Worm (Caenorhabditis elegans) whole organism, L2 larva: ENCODE results near the gene ncs-6.
A peak's percentile ranks its signal among the peaks of the same experiment; 100 is the strongest.

ENCODE experiments used
- C34F6.9 ChIP-seq: fragments of 150-350 bp; optimal IDR thresholded peaks from 2 replicates; lab custom pipeline; 2014; ENCODE audit warnings: missing biosample characterization, missing genetic modification characterization
- R02D3.7 ChIP-seq: fragments of 150-350 bp; optimal IDR thresholded peaks from 2 replicates; lab custom pipeline; 2014; ENCODE audit warnings: missing biosample characterization, missing genetic modification characterization
- Y55F3AM.14 ChIP-seq: fragments of 200-800 bp; sonication (Bioruptor generic); optimal IDR thresholded peaks from 2 replicates; lab custom pipeline; 2018; ENCODE audit warnings: mild to moderate bottlenecking, missing genetic modification characterization, missing compliant biosample characterization
- ZK546.5 ChIP-seq: sonication (generic microtip); optimal IDR thresholded peaks from 2 replicates; lab custom pipeline; 2017; ENCODE audit warnings: missing biosample characterization, missing genetic modification characterization
- alr-1 ChIP-seq: fragments of 150-350 bp; optimal IDR thresholded peaks from 2 replicates; lab custom pipeline; 2014; ENCODE audit warnings: missing biosample characterization, missing genetic modification characterization
- aly-2 ChIP-seq: fragments of 150-350 bp; optimal IDR thresholded peaks from 2 replicates; lab custom pipeline; 2014; ENCODE audit warnings: missing biosample characterization, missing genetic modification characterization
- ama-1 ChIP-seq: fragments of 150-350 bp; optimal IDR thresholded peaks from 2 replicates; lab custom pipeline; 2018; ENCODE audit warnings: inconsistent platforms
- blmp-1 ChIP-seq: sonication (generic microtip); optimal IDR thresholded peaks from 2 replicates; lab custom pipeline; 2017; ENCODE audit warnings: missing genetic modification characterization, mild to moderate bottlenecking, missing compliant biosample characterization, antibody characterized with exemption, moderate library complexity; ENCODE audit not compliant: insufficient read depth
- dmd-4 ChIP-seq: sonication (generic microtip); optimal IDR thresholded peaks from 2 replicates; lab custom pipeline; 2017; ENCODE audit warnings: missing biosample characterization, missing genetic modification characterization
- egl-27 ChIP-seq: sonication (generic microtip); optimal IDR thresholded peaks from 3 replicates; lab custom pipeline; 2017; ENCODE audit warnings: missing biosample characterization, missing genetic modification reagents, missing genetic modification characterization
- elt-3 ChIP-seq: sonication (generic microtip); optimal IDR thresholded peaks from 2 replicates; lab custom pipeline; 2017; ENCODE audit warnings: missing biosample characterization, missing genetic modification characterization
- fos-1 ChIP-seq: fragments of 150-350 bp; optimal IDR thresholded peaks from 2 replicates; lab custom pipeline; 2014; ENCODE audit warnings: missing biosample characterization, missing genetic modification characterization
- gmeb-1 ChIP-seq: fragments of 150-350 bp; optimal IDR thresholded peaks from 2 replicates; lab custom pipeline; 2014; ENCODE audit warnings: missing biosample characterization, missing genetic modification characterization
- lin-39 ChIP-seq: fragments of 150-350 bp; optimal IDR thresholded peaks from 2 replicates; lab custom pipeline; 2014; ENCODE audit warnings: missing biosample characterization, missing genetic modification reagents, missing genetic modification characterization
- lsy-2 ChIP-seq, 2 experiments: fragments of 150-350 bp in 1 of 2; sonication (generic microtip) in 1 of 2; optimal IDR thresholded peaks; 2 replicates each; lab custom pipeline; 2014 to 2017; ENCODE audit warnings: missing biosample characterization in 2 of 2, missing genetic modification characterization in 2 of 2
- mab-5 ChIP-seq: fragments of 150-350 bp; optimal IDR thresholded peaks from 2 replicates; lab custom pipeline; 2014; ENCODE audit warnings: missing biosample characterization, missing genetic modification characterization
- mbf-1 ChIP-seq: sonication (generic microtip); optimal IDR thresholded peaks from 2 replicates; lab custom pipeline; 2017; ENCODE audit warnings: missing biosample characterization, missing genetic modification characterization
- mdl-1 ChIP-seq, 2 experiments: fragments of 150-350 bp in 1 of 2; sonication (generic microtip) in 1 of 2; optimal IDR thresholded peaks; 2 replicates each; lab custom pipeline; 2017; ENCODE audit warnings: missing biosample characterization in 2 of 2, missing genetic modification characterization in 2 of 2
- nhr-129 ChIP-seq: fragments of 150-350 bp; optimal IDR thresholded peaks from 2 replicates; lab custom pipeline; 2014; ENCODE audit warnings: missing biosample characterization, missing genetic modification characterization
- nhr-21 ChIP-seq: fragments of 150-350 bp; optimal IDR thresholded peaks from 2 replicates; lab custom pipeline; 2014; ENCODE audit warnings: missing biosample characterization, missing genetic modification characterization
- nhr-23 ChIP-seq: fragments of 150-350 bp; optimal IDR thresholded peaks from 2 replicates; lab custom pipeline; 2014; ENCODE audit warnings: missing biosample characterization, missing genetic modification reagents, missing genetic modification characterization
- nhr-237 ChIP-seq: fragments of 150-350 bp; optimal IDR thresholded peaks from 2 replicates; lab custom pipeline; 2014; ENCODE audit warnings: missing biosample characterization, missing genetic modification characterization
- nhr-6 ChIP-seq: fragments of 150-350 bp; optimal IDR thresholded peaks from 2 replicates; lab custom pipeline; 2014; ENCODE audit warnings: missing biosample characterization, missing genetic modification characterization
- sma-9 ChIP-seq, 2 experiments: fragments of 150-350 bp in 1 of 2; sonication (generic microtip) in 1 of 2; optimal IDR thresholded peaks; 2 replicates each; lab custom pipeline; 2014 to 2016; ENCODE audit warnings: missing genetic modification characterization in 2 of 2, mild to moderate bottlenecking in 1 of 2, missing biosample characterization in 1 of 2, missing compliant biosample characterization in 1 of 2, missing genetic modification reagents in 1 of 2, moderate library complexity in 1 of 2
- snpc-4 ChIP-seq: fragments of 150-350 bp; optimal IDR thresholded peaks from 2 replicates; lab custom pipeline; 2014; ENCODE audit warnings: missing biosample characterization, missing genetic modification characterization
- unc-39 ChIP-seq: fragments of 150-350 bp; optimal IDR thresholded peaks from 2 replicates; lab custom pipeline; 2014; ENCODE audit warnings: missing biosample characterization, missing genetic modification characterization
- unc-55 ChIP-seq: fragments of 150-350 bp; sonication (generic microtip); optimal IDR thresholded peaks from 3 replicates; lab custom pipeline; 2014; ENCODE audit warnings: missing biosample characterization, missing genetic modification reagents, missing genetic modification characterization
- unc-62 ChIP-seq: fragments of 150-350 bp; optimal IDR thresholded peaks from 2 replicates; lab custom pipeline; 2014; ENCODE audit warnings: missing biosample characterization, missing genetic modification reagents, missing genetic modification characterization
- ztf-4 ChIP-seq: fragments of 150-350 bp; optimal IDR thresholded peaks from 2 replicates; lab custom pipeline; 2014; ENCODE audit warnings: missing biosample characterization, missing genetic modification characterization

The ncs-6 gene

ce11 chrII:3528256-3528655 is at the start of gene ncs-6:
Gene ncs-6 (minus strand): TSS chrII:3528516.
- TF ChIP-seq C34F6.9 (tag; lab: Kevin White, UChicago), result peak; percentile 7
- TF ChIP-seq unc-55 (GFP tag; lab: Kevin White, UChicago), result no peak

ce11 chrII:3576742-3577141 is 48.4 kb upstream of the ncs-6 start, which contains the start of gene clec-132:
Gene clec-132 (plus strand): TSS chrII:3577042.
- no peak for TF ChIP-seq mab-5 (tag; lab: Kevin White, UChicago)
- no peak for TF ChIP-seq nhr-129 (tag; lab: Kevin White, UChicago)
- TF ChIP-seq ztf-4 (tag; lab: Kevin White, UChicago), result no peak
- TF ChIP-seq alr-1 (tag; lab: Kevin White, UChicago), result no peak
- no peak for TF ChIP-seq lin-39 (tag; lab: Kevin White, UChicago)
- no peak for TF ChIP-seq sma-9 (GFP tag; optimal IDR thresholded peaks at IDR 0.05; lab: Kevin White, UChicago)
- no peak for TF ChIP-seq sma-9 (tag; optimal IDR thresholded peaks at IDR 0.05; lab: Kevin White, UChicago)

- TF ChIP-seq R02D3.7 (tag; lab: Kevin White, UChicago) (no peak), nhr-129 (tag; lab: Kevin White, UChicago) (no peak), unc-55 (GFP tag; lab: Kevin White, UChicago) (no peak), sma-9 (GFP tag; optimal IDR thresholded peaks at IDR 0.05; lab: Kevin White, UChicago) (no peak), sma-9 (tag; optimal IDR thresholded peaks at IDR 0.05; lab: Kevin White, UChicago) (no peak), mbf-1 (no peak), mdl-1 (tag; optimal IDR thresholded peaks at IDR 0.05; lab: Kevin White, UChicago) (no peak), nhr-23 (no peak), ama-1 (lab: Kevin White, UChicago) (no peak), unc-39 (no peak), dmd-4 (tag; lab: Kevin White, UChicago) (no peak), snpc-4 (tag; lab: Kevin White, UChicago) (no peak), unc-62 (GFP tag; lab: Kevin White, UChicago) (no peak), gmeb-1 (tag; lab: Kevin White, UChicago) (no peak), Y55F3AM.14 (GFP tag; lab: Kevin White, UChicago) (no peak), nhr-21 (tag; lab: Kevin White, UChicago) (no peak), aly-2 (no peak), nhr-6 (tag; lab: Kevin White, UChicago) (no peak), lin-39 (tag; lab: Kevin White, UChicago) (no peak), ZK546.5 (tag; lab: Kevin White, UChicago) (no peak)
Measured at ce11 chrII:3573255-3573654, 44.9 kb upstream of the ncs-6 start, which contains the start of gene clec-130. Gene clec-130 (plus strand): TSS chrII:3573555.

DNA sequence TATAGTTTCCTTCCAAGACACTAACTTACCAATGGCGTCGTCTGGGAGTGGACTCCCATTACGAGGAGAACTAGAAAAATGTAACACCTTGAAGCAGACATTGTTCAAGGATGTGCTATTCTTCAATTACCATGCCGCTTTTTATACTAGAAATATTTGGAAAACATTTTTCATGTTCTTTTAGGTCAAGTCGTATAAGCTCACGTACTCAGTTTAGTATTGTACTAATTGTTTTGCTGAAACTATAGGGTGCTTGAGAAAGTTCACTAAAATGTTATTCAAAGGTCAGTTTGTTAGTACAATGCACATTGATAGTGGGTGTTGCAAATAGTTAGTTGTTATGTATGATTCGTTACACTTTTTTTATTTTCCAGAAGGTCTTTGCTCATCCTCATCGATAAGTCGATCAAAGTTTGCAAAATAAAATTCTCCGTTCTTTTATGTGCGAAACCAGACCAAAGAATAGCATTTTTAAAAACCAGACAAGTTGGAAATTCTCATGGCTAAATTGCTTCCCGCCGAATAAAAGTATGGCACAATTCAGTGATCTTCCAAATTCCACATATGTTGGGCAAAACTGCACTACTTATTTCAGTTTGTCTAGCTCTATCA is 42.7 kb upstream of the ncs-6 start, which contains the start of the genes clec-128 and clec-129:
TSS of gene clec-128 (minus strand) at position 101 of the 612 bp plus-strand sequence.
TSS of gene clec-129 (plus strand) at position 562 of the 612 bp plus-strand sequence.
- no peak for TF ChIP-seq blmp-1 (tag; lab: Kevin White, UChicago)
- no peak for TF ChIP-seq fos-1
- no peak for TF ChIP-seq dmd-4 (tag; lab: Kevin White, UChicago)
- no peak for TF ChIP-seq nhr-6 (tag; lab: Kevin White, UChicago)
- TF ChIP-seq Y55F3AM.14 (GFP tag; lab: Kevin White, UChicago), result no peak
- TF ChIP-seq, all 48 proteins: peak for 0

DNA sequence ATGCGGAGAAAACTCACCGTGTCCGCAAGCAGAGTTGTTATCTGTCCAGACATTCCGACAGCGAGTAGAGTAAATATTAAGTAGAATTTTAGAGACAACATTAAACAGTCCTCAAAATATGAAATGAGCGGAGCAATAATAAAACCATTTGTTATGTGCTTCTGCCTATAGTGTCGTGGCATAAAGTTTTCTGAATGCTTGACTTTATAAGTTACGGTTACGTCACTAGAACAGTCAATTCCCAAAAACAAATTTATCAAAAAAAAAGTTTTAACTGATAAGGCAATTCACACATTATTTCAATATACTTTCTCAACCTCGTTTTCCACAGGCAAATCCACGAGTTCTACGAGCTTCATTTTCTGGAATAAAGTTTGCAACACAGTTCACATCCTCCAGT is 40.8 kb upstream of the ncs-6 start, which contains the start of gene clec-127:
TSS of gene clec-127 (minus strand) at position 101 of the 400 bp plus-strand sequence.
- no peak for TF ChIP-seq nhr-237
- TF ChIP-seq mbf-1, result no peak
- no peak for TF ChIP-seq nhr-129 (tag; lab: Kevin White, UChicago)
- no peak for TF ChIP-seq ama-1 (lab: Kevin White, UChicago)
- no peak for TF ChIP-seq nhr-23
- TF ChIP-seq aly-2, result no peak
- no peak for TF ChIP-seq unc-55 (GFP tag; lab: Kevin White, UChicago)
- no peak for TF ChIP-seq elt-3 (tag; lab: Kevin White, UChicago)
- no peak for TF ChIP-seq egl-27 (tag; lab: Kevin White, UChicago)
- no peak for TF ChIP-seq alr-1 (tag; lab: Kevin White, UChicago)
- TF ChIP-seq lsy-2 (tag; optimal IDR thresholded peaks at IDR 0.05; lab: Kevin White, UChicago), result no peak
- no peak for TF ChIP-seq gmeb-1 (tag; lab: Kevin White, UChicago)
- no peak for TF ChIP-seq ztf-4 (tag; lab: Kevin White, UChicago)
